Fruit fly (Drosophila melanogaster) Kc167 (cell line): Measurements from ENCODE around the gene lab.

Experiments used
- Myc ChIP-seq: fragments of >200 bp; optimal IDR thresholded peaks from 2 replicates; lab custom pipeline; 2017; ENCODE audit warnings: missing external identifiers
- insv ChIP-seq: fragments of >200 bp; optimal IDR thresholded peaks from 3 replicates; lab custom pipeline; 2018; ENCODE audit warnings: missing external identifiers
- psq ChIP-seq: fragments of >200 bp; optimal IDR thresholded peaks from 2 replicates; lab custom pipeline; 2017; ENCODE audit warnings: missing external identifiers
- ttk ChIP-seq: sonication (Bioruptor generic); optimal IDR thresholded peaks from 2 replicates; lab custom pipeline; 2017; ENCODE audit warnings: missing external identifiers

DNA sequence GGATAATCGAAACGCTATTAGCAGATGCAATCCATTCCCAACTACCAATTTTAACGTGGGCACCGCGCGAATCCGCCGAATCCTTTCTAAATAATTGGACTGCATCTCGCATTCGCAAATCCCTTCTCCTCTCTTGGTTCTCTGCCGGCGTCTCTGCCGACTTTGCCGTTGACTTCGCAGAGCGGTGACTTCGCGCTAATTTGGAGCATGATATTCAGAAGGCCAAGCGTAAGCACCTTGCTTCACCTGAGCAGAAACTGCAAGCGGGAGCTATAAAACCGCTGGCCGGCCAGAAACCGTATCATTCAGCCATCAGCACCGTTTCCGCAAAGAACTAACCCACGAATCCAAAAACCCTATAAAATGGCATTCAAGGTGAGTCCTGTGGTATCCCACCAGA is 25.4 kb upstream of the lab start, which contains the start of gene Ccp84Aa:
- TF ChIP-seq Myc (lab: Kevin White, UChicago): no peak
- TF ChIP-seq insv: no peak
- no peak for TF ChIP-seq psq (lab: Kevin White, UChicago)
- no peak for TF ChIP-seq ttk (lab: Kevin White, UChicago)
